Worm (Caenorhabditis elegans): Measurements from ENCODE around the gene pir-1.

Gene pir-1

ce11 chrII:9172849-9173248, 4.3 kb upstream of the pir-1 start, which contains the start of gene T23G7.2:
T23G7.2 (minus strand) TSS chrII:9172949.
- TF ChIP-seq fkh-10 (GFP tag; optimal IDR thresholded peaks at IDR 0.05) (no peak), skn-1 (tag; optimal IDR thresholded peaks at IDR 0.05) (no peak), pha-4 (tag; optimal IDR thresholded peaks at IDR 0.05) (no peak), ztf-11 (tag; optimal IDR thresholded peaks at IDR 0.05) (no peak), ZK546.5 (tag; optimal IDR thresholded peaks at IDR 0.05) (no peak), nhr-77 (tag; optimal IDR thresholded peaks at IDR 0.05) (no peak), nhr-12 (tag; optimal IDR thresholded peaks at IDR 0.05) (no peak)

- TF ChIP-seq nhr-23 (tag; optimal IDR thresholded peaks at IDR 0.05) (no peak), nhr-237 (tag; optimal IDR thresholded peaks at IDR 0.05) (no peak), R02D3.7 (tag; optimal IDR thresholded peaks at IDR 0.05) (no peak), unc-39 (tag; optimal IDR thresholded peaks at IDR 0.05) (no peak), nhr-25 (tag; optimal IDR thresholded peaks at IDR 0.05) (no peak), elt-3 (tag; optimal IDR thresholded peaks at IDR 0.05) (no peak), aly-2 (tag; optimal IDR thresholded peaks at IDR 0.05) (no peak), daf-12 (tag; optimal IDR thresholded peaks at IDR 0.05) (no peak)
These were observed 3.6 kb upstream of the pir-1 start for ce11 chrII:9173471-9173870.

ce11 chrII:9176523-9176922, 577 bp upstream of the pir-1 start:
- TF ChIP-seq mml-1 (tag; optimal IDR thresholded peaks at IDR 0.05) (no peak), eor-1 (tag; optimal IDR thresholded peaks at IDR 0.05) (no peak), ceh-82 (tag; optimal IDR thresholded peaks at IDR 0.05) (no peak), ztf-4 (tag; optimal IDR thresholded peaks at IDR 0.05) (no peak), skn-1 (tag; optimal IDR thresholded peaks at IDR 0.05) (no peak), snpc-4 (tag; optimal IDR thresholded peaks at IDR 0.05) (no peak), lsy-12 (tag; optimal IDR thresholded peaks at IDR 0.05) (no peak), ZK546.5 (tag; optimal IDR thresholded peaks at IDR 0.05) (no peak), fkh-10 (GFP tag; optimal IDR thresholded peaks at IDR 0.05) (no peak), pqm-1 (tag; optimal IDR thresholded peaks at IDR 0.05) (no peak), nhr-76 (tag; optimal IDR thresholded peaks at IDR 0.05) (no peak), nhr-77 (tag; optimal IDR thresholded peaks at IDR 0.05) (no peak), ceh-28 (tag; optimal IDR thresholded peaks at IDR 0.05) (no peak), unc-39 (tag; optimal IDR thresholded peaks at IDR 0.05) (no peak), ama-1 (optimal IDR thresholded peaks at IDR 0.05) (no peak), nhr-67 (tag; optimal IDR thresholded peaks at IDR 0.05) (no peak), elt-1 (tag; optimal IDR thresholded peaks at IDR 0.05) (no peak), hmg-11 (tag; optimal IDR thresholded peaks at IDR 0.05) (no peak), nfya-1 (tag; optimal IDR thresholded peaks at IDR 0.05; ENCODE audit: insufficient read depth) (no peak), nhr-11 (tag; optimal IDR thresholded peaks at IDR 0.05) (no peak)

- TF ChIP-seq egl-27 (tag; optimal IDR thresholded peaks at IDR 0.05) (no peak), egl-5 (tag; optimal IDR thresholded peaks at IDR 0.05) (no peak), elt-1 (tag; optimal IDR thresholded peaks at IDR 0.05) (no peak), nhr-25 (tag; optimal IDR thresholded peaks at IDR 0.05) (no peak), fkh-10 (GFP tag; optimal IDR thresholded peaks at IDR 0.05) (no peak), hmg-11 (tag; optimal IDR thresholded peaks at IDR 0.05) (no peak), nhr-23 (tag; optimal IDR thresholded peaks at IDR 0.05) (no peak), nhr-76 (tag; optimal IDR thresholded peaks at IDR 0.05) (no peak)
These were observed 1.7 kb downstream of the pir-1 start for ce11 chrII:9178811-9179210.

ce11 chrII:9181155-9181554, 4.1 kb downstream of the pir-1 start:
- TF ChIP-seq elt-1 (tag; optimal IDR thresholded peaks at IDR 0.05) (no peak), nhr-43 (tag; optimal IDR thresholded peaks at IDR 0.05; ENCODE audit: poor library complexity, severe bottlenecking) (no peak), pqm-1 (tag; optimal IDR thresholded peaks at IDR 0.05) (peak; percentile 51), pha-4 (tag; optimal IDR thresholded peaks at IDR 0.05) (peak; percentile 48), ceh-82 (tag; optimal IDR thresholded peaks at IDR 0.05) (no peak), R02D3.7 (tag; optimal IDR thresholded peaks at IDR 0.05) (no peak), elt-2 (tag; optimal IDR thresholded peaks at IDR 0.05) (peak; percentile 60)

- TF ChIP-seq pha-4 (tag; optimal IDR thresholded peaks at IDR 0.05) (peak; percentile 95), unc-62 (GFP tag; optimal IDR thresholded peaks at IDR 0.05) (no peak), unc-39 (tag; optimal IDR thresholded peaks at IDR 0.05) (no peak), elt-2 (tag; optimal IDR thresholded peaks at IDR 0.05) (no peak), jun-1 (tag; optimal IDR thresholded peaks at IDR 0.05) (no peak), nhr-237 (tag; optimal IDR thresholded peaks at IDR 0.05) (no peak), nhr-43 (tag; optimal IDR thresholded peaks at IDR 0.05; ENCODE audit: poor library complexity, severe bottlenecking) (no peak)
These were observed 8.8 kb downstream of the pir-1 start for ce11 chrII:9185915-9186314.

Data from whole organism, L3 larva.